Worm (Caenorhabditis elegans): ENCODE measurements around the gene T11G6.5.

DNA sequence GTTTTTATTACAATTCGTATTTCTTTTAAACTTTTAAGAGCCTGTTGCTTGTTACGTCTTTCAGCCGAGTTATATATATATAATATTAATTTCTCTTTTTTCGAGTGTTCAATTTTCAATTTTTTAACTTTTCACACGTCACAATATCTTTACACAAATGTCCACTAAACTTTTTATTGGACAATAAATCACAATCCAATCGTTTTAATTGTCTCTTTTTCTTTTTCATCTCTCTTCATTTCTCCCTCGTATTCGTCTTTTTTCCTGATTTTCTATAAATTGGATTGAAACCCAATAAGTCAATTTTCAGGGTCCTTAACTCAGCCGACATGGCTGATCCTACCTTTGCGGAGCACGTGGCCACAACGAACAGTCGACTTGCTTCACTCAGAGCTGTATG lies 30.5 kb downstream of the T11G6.5 start, which contains the start of gene miz-1:
- TF ChIP-seq ama-1 (optimal IDR thresholded peaks at IDR 0.05): no peak
- no peak for TF ChIP-seq elt-3 (tag; optimal IDR thresholded peaks at IDR 0.05)
- TF ChIP-seq egl-27 (tag; optimal IDR thresholded peaks at IDR 0.05): no peak
- no peak for TF ChIP-seq fkh-10 (GFP tag; optimal IDR thresholded peaks at IDR 0.05)
- no peak for TF ChIP-seq fos-1 (tag; optimal IDR thresholded peaks at IDR 0.05)
- TF ChIP-seq snpc-4 (tag; optimal IDR thresholded peaks at IDR 0.05): no peak
- TF ChIP-seq lin-39 (tag; optimal IDR thresholded peaks at IDR 0.05): no peak
- no peak for TF ChIP-seq zag-1 (tag; optimal IDR thresholded peaks at IDR 0.05)
